Fruit fly (Drosophila melanogaster) whole organism, prepupa: Measurements from ENCODE around the gene CG18171.

Experiments
- Blimp-1 ChIP-seq: fragments of 200-800 bp; sonication (Bioruptor generic); optimal IDR thresholded peaks from 3 replicates; lab custom pipeline; 2017; ENCODE audit warnings: missing biosample characterization, missing genetic modification characterization, mild to moderate bottlenecking, moderate library complexity, missing genetic modification reagents
- CG10631 ChIP-seq: fragments of 200-800 bp; sonication (Bioruptor generic); optimal IDR thresholded peaks from 2 replicates; lab custom pipeline; 2016; ENCODE audit warnings: missing biosample characterization, missing genetic modification characterization
- CG10669 ChIP-seq: fragments of 200-800 bp; sonication (Bioruptor generic); optimal IDR thresholded peaks from 3 replicates; lab custom pipeline; 2018; ENCODE audit warnings: missing biosample characterization, mild to moderate bottlenecking, missing genetic modification characterization, moderate library complexity
- CG11294 ChIP-seq: fragments of 200-800 bp; sonication (Bioruptor generic); IDR thresholded peaks from 2 replicates; pipeline ENCODE4 v1.3.6; 2022; ENCODE audit warnings: missing biosample characterization, missing genetic modification characterization
- CG11762 ChIP-seq: fragments of 200-800 bp; sonication (Bioruptor generic); optimal IDR thresholded peaks from 3 replicates; lab custom pipeline; 2016; ENCODE audit warnings: missing biosample characterization, missing genetic modification characterization; ENCODE audit not compliant: insufficient read depth
- CG11902 ChIP-seq: fragments of 200-800 bp; sonication (Bioruptor generic); optimal IDR thresholded peaks from 3 replicates; lab custom pipeline; 2016; ENCODE audit warnings: missing biosample characterization, missing genetic modification characterization
- CG15336 ChIP-seq: fragments of 200-800 bp; sonication (Bioruptor generic); IDR thresholded peaks from 2 replicates; pipeline ENCODE4 v1.3.6; 2022; ENCODE audit warnings: missing biosample characterization, missing genetic modification characterization
- CG16779 ChIP-seq: fragments of 200-800 bp; sonication (Bioruptor generic); optimal IDR thresholded peaks from 3 replicates; lab custom pipeline; 2017; ENCODE audit warnings: missing biosample characterization, mild to moderate bottlenecking, missing genetic modification characterization
- CG3032 ChIP-seq: fragments of 200-800 bp; optimal IDR thresholded peaks from 2 replicates; lab custom pipeline; 2019; ENCODE audit warnings: missing biosample characterization, mild to moderate bottlenecking, missing genetic modification characterization, moderate library complexity
- CG31627 ChIP-seq: fragments of 200-800 bp; sonication (Bioruptor generic); optimal IDR thresholded peaks from 3 replicates; lab custom pipeline; 2016; ENCODE audit warnings: missing biosample characterization, missing genetic modification characterization
- CG32006 ChIP-seq: fragments of 200-800 bp; sonication (Bioruptor generic); optimal IDR thresholded peaks from 3 replicates; lab custom pipeline; 2017; ENCODE audit warnings: missing biosample characterization, mild to moderate bottlenecking, missing genetic modification characterization
- CG34406 ChIP-seq: fragments of 200-800 bp; sonication (Bioruptor generic); optimal IDR thresholded peaks from 3 replicates; lab custom pipeline; 2016; ENCODE audit warnings: missing biosample characterization, missing genetic modification characterization
- CG3919 ChIP-seq: fragments of 200-800 bp; sonication (Bioruptor generic); optimal IDR thresholded peaks from 3 replicates; lab custom pipeline; 2016; ENCODE audit warnings: missing biosample characterization, missing genetic modification characterization
- CG4318 ChIP-seq: fragments of 200-800 bp; sonication (Bioruptor generic); optimal IDR thresholded peaks from 3 replicates; lab custom pipeline; 2017; ENCODE audit warnings: missing biosample characterization, mild to moderate bottlenecking, missing genetic modification characterization
- CG6792 ChIP-seq: fragments of 200-800 bp; sonication (Bioruptor generic); optimal IDR thresholded peaks from 3 replicates; lab custom pipeline; 2016; ENCODE audit warnings: missing biosample characterization, missing genetic modification characterization
- CG6854 ChIP-seq: fragments of 200-800 bp; sonication (Bioruptor generic); optimal IDR thresholded peaks from 2 replicates; lab custom pipeline; 2017; ENCODE audit warnings: missing biosample characterization, mild to moderate bottlenecking, missing genetic modification characterization
- CG7368 ChIP-seq: fragments of 200-800 bp; sonication (Bioruptor generic); optimal IDR thresholded peaks from 3 replicates; lab custom pipeline; 2016; ENCODE audit warnings: missing biosample characterization, missing genetic modification characterization
- CG8632 ChIP-seq: fragments of 200-800 bp; sonication (Bioruptor generic); optimal IDR thresholded peaks from 3 replicates; lab custom pipeline; 2016; ENCODE audit warnings: missing biosample characterization, missing genetic modification characterization
- CG9139 ChIP-seq: fragments of 200-800 bp; sonication (Bioruptor generic); optimal IDR thresholded peaks from 3 replicates; lab custom pipeline; 2017; ENCODE audit warnings: missing biosample characterization, mild to moderate bottlenecking, missing genetic modification characterization
- Eip75B ChIP-seq: fragments of 200-800 bp; sonication (Bioruptor generic); optimal IDR thresholded peaks from 3 replicates; lab custom pipeline; 2016; ENCODE audit warnings: missing biosample characterization, missing genetic modification characterization
- Eip78C ChIP-seq: fragments of 200-800 bp; sonication (Bioruptor generic); peaks from one replicate; lab custom pipeline; 2016; ENCODE audit warnings: missing biosample characterization, missing genetic modification characterization
- Eip93F ChIP-seq: fragments of 200-800 bp; sonication (Bioruptor generic); optimal IDR thresholded peaks from 2 replicates; lab custom pipeline; 2016; ENCODE audit warnings: missing biosample characterization, mild to moderate bottlenecking, missing genetic modification characterization
- Ets21C ChIP-seq: fragments of 200-800 bp; sonication (Bioruptor generic); optimal IDR thresholded peaks from 3 replicates; lab custom pipeline; 2016; ENCODE audit warnings: missing biosample characterization, missing genetic modification characterization
- Ets96B ChIP-seq: fragments of 200-800 bp; optimal IDR thresholded peaks from 2 replicates; lab custom pipeline; 2019; ENCODE audit warnings: missing biosample characterization, mild to moderate bottlenecking, missing genetic modification characterization, moderate library complexity
- Gug ChIP-seq: fragments of 200-800 bp; sonication (Bioruptor generic); IDR thresholded peaks from 2 replicates; pipeline ENCODE4 v1.3.6; 2022; ENCODE audit warnings: missing biosample characterization, missing genetic modification characterization
- Hr39 ChIP-seq: fragments of 200-800 bp; sonication (Bioruptor generic); optimal IDR thresholded peaks from 2 replicates; lab custom pipeline; 2016; ENCODE audit warnings: missing biosample characterization, missing genetic modification characterization
- Hr4 ChIP-seq: fragments of 200-800 bp; sonication (Bioruptor generic); optimal IDR thresholded peaks from 3 replicates; lab custom pipeline; 2016; ENCODE audit warnings: missing biosample characterization, missing genetic modification characterization
- Met ChIP-seq: fragments of 200-800 bp; sonication (Bioruptor generic); optimal IDR thresholded peaks from 3 replicates; lab custom pipeline; 2016; ENCODE audit warnings: missing biosample characterization, missing genetic modification characterization
- OdsH ChIP-seq: fragments of 200-800 bp; sonication (Bioruptor generic); optimal IDR thresholded peaks from 3 replicates; lab custom pipeline; 2016; ENCODE audit warnings: missing biosample characterization, missing genetic modification characterization
- Smox ChIP-seq: fragments of 200-800 bp; sonication (Bioruptor generic); optimal IDR thresholded peaks from 3 replicates; lab custom pipeline; 2016; ENCODE audit warnings: missing biosample characterization, missing genetic modification characterization
- Sox14 ChIP-seq: fragments of 200-800 bp; sonication (Bioruptor generic); optimal IDR thresholded peaks from 3 replicates; lab custom pipeline; 2016; ENCODE audit warnings: missing biosample characterization, missing genetic modification characterization
- Sox15 ChIP-seq: fragments of 200-800 bp; sonication (Bioruptor generic); optimal IDR thresholded peaks from 3 replicates; lab custom pipeline; 2016; ENCODE audit warnings: missing biosample characterization, missing genetic modification characterization
- acj6 ChIP-seq: fragments of 200-800 bp; sonication (Bioruptor generic); optimal IDR thresholded peaks from 3 replicates; lab custom pipeline; 2016; ENCODE audit warnings: missing biosample characterization, missing genetic modification characterization
- cyc ChIP-seq: fragments of 200-800 bp; sonication (Bioruptor generic); optimal IDR thresholded peaks from 3 replicates; lab custom pipeline; 2016; ENCODE audit warnings: missing biosample characterization, missing genetic modification characterization
- dac ChIP-seq: fragments of 200-800 bp; sonication (Bioruptor generic); optimal IDR thresholded peaks from 2 replicates; lab custom pipeline; 2017; ENCODE audit warnings: missing biosample characterization, mild to moderate bottlenecking, missing genetic modification characterization
- dsx ChIP-seq: fragments of 200-800 bp; optimal IDR thresholded peaks from 3 replicates; lab custom pipeline; 2019; ENCODE audit warnings: missing biosample characterization, mild to moderate bottlenecking, missing genetic modification characterization, moderate library complexity; ENCODE audit not compliant: poor library complexity, severe bottlenecking
- eg ChIP-seq: fragments of 200-800 bp; sonication (Bioruptor generic); IDR thresholded peaks from 3 replicates; pipeline ENCODE4 v1.3.6; 2022; ENCODE audit warnings: missing biosample characterization, missing genetic modification characterization
- fd59A ChIP-seq: fragments of 200-800 bp; sonication (Bioruptor generic); optimal IDR thresholded peaks from 2 replicates; lab custom pipeline; 2017; ENCODE audit warnings: missing biosample characterization, mild to moderate bottlenecking, missing genetic modification characterization, missing genetic modification reagents
- fd85E ChIP-seq: fragments of 200-800 bp; sonication (Bioruptor generic); optimal IDR thresholded peaks from 3 replicates; lab custom pipeline; 2016; ENCODE audit warnings: missing biosample characterization, missing genetic modification characterization
- fkh ChIP-seq: fragments of 200-800 bp; sonication (Bioruptor generic); optimal IDR thresholded peaks from 3 replicates; lab custom pipeline; 2017; ENCODE audit warnings: missing biosample characterization, mild to moderate bottlenecking, missing genetic modification characterization, moderate library complexity
- lz ChIP-seq: fragments of 200-800 bp; sonication (Bioruptor generic); optimal IDR thresholded peaks from 3 replicates; lab custom pipeline; 2016; ENCODE audit warnings: missing biosample characterization, missing genetic modification characterization
- net ChIP-seq: fragments of 200-800 bp; sonication (Bioruptor generic); optimal IDR thresholded peaks from 3 replicates; lab custom pipeline; 2016; ENCODE audit warnings: missing biosample characterization, missing genetic modification characterization
- pdm3 ChIP-seq: fragments of 200-800 bp; sonication (Bioruptor generic); optimal IDR thresholded peaks from 3 replicates; lab custom pipeline; 2016; ENCODE audit warnings: missing biosample characterization, missing genetic modification characterization
- salr ChIP-seq, 2 experiments: fragments of 200-800 bp; sonication (Bioruptor generic); optimal IDR thresholded peaks; 3 replicates each; lab custom pipeline; 2016 to 2018; ENCODE audit warnings: missing biosample characterization in 2 of 2, missing genetic modification characterization in 2 of 2, mild to moderate bottlenecking in 1 of 2
- spab ChIP-seq: fragments of 200-800 bp; sonication (Bioruptor generic); optimal IDR thresholded peaks from 2 replicates; lab custom pipeline; 2017; ENCODE audit warnings: missing biosample characterization, mild to moderate bottlenecking, missing genetic modification characterization, missing genetic modification reagents
- ss ChIP-seq, 2 experiments: fragments of 200-800 bp; sonication (Bioruptor generic); optimal IDR thresholded peaks; 2 replicates in 1 of 2; 3 replicates in 1 of 2; lab custom pipeline; 2017 to 2018; ENCODE audit warnings: mild to moderate bottlenecking in 2 of 2, missing biosample characterization in 2 of 2, missing genetic modification characterization in 2 of 2, moderate library complexity in 1 of 2
- svp ChIP-seq: fragments of 200-800 bp; sonication (Bioruptor generic); peaks from one replicate; lab custom pipeline; 2016; ENCODE audit warnings: missing biosample characterization, missing genetic modification characterization
- vri ChIP-seq: fragments of 200-800 bp; sonication (Bioruptor generic); optimal IDR thresholded peaks from 3 replicates; lab custom pipeline; 2016; ENCODE audit warnings: missing biosample characterization, mild to moderate bottlenecking, missing genetic modification characterization

CG18171 gene

DNA sequence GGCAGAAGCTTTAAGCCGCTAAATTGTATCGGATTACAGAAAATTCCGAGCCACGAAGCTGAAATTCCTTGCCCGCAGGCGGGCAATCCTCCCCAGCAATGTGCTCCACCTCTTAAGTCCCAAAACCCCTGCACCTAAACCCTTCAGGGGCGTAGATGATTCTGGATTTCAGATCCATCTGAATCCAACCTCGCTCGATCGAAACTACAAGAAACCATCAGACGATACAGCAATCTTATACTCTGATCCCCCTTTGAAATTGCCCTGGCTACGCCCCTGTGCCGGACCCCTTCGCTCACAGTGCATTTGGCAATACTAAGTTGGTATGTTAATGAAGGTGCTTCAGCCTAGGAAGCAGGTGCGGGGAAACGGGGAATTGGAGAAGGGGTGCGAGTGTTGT lies 39.9 kb downstream of the CG18171 start (continued):
- TF ChIP-seq Sox14 (GFP tag; lab: Kevin White, UChicago) (peak; percentile 55), CG9139 (GFP tag; lab: Kevin White, UChicago) (peak; percentile 62), Eip78C (GFP tag; lab: Kevin White, UChicago) (peak; percentile 84), Met (GFP tag; lab: Kevin White, UChicago) (peak; percentile 69), fd85E (GFP tag; lab: Kevin White, UChicago) (no peak), fkh (GFP tag; lab: Kevin White, UChicago) (no peak), CG16779 (tag; lab: Kevin White, UChicago) (no peak), CG10631 (peak; percentile 68), CG11294 (GFP tag; lab: Robert Waterston, UW) (0 out of 2 replicates have a peak, but pooled peaks have one; percentile 17), CG11762 (peak; percentile 9), CG3032 (peak; percentile 78), CG3919 (GFP tag; lab: Kevin White, UChicago) (peak; percentile 58), CG31627 (GFP tag; lab: Kevin White, UChicago) (peak; percentile 66), CG4318 (GFP tag; lab: Kevin White, UChicago) (no peak), ss (GFP tag; optimal IDR thresholded peaks at IDR 0.05; lab: Kevin White, UChicago) (peak; percentile 44 to 66), Eip75B (GFP tag; lab: Kevin White, UChicago) (peak; percentile 55), OdsH (GFP tag; lab: Kevin White, UChicago) (peak; percentile 49), CG15336 (GFP tag; lab: Robert Waterston, UW) (no peak)
- TF ChIP-seq, all 60 proteins: peak for 49

DNA sequence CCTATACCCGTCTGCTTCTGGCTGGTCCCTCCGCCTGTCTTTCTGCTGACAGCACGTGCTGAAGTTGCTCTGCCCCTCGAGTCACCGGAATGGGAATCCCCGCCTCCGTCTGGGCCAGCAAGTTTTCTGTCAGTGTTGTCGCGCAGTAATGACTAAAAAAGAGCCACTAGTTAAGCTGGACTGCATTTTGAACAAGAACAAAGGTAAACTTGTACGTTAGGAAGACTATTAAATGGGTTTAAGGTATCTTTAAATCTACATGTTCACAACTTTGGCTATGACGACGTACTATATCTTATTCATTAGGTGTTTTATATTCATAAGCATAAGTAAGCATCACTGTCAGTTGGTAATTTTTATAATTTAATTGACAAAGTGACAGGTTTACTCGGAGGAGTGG lies 43.6 kb downstream of the CG18171 start:
- TF ChIP-seq CG6792 (GFP tag; lab: Kevin White, UChicago) (no peak), Met (GFP tag; lab: Kevin White, UChicago) (peak; percentile 26), Gug (no peak), Eip93F (GFP tag; lab: Kevin White, UChicago) (no peak), Ets96B (peak; percentile 47), fd59A (GFP tag; lab: Kevin White, UChicago) (no peak), Eip75B (GFP tag; lab: Kevin White, UChicago) (no peak), CG3032 (peak; percentile 38), CG16779 (tag; lab: Kevin White, UChicago) (no peak), svp (GFP tag; lab: Kevin White, UChicago) (peak; percentile 62), CG9139 (GFP tag; lab: Kevin White, UChicago) (no peak), Ets21C (no peak), CG15336 (GFP tag; lab: Robert Waterston, UW) (no peak), Smox (GFP tag; lab: Kevin White, UChicago) (no peak), CG10631 (peak; percentile 6), salr (GFP tag; optimal IDR thresholded peaks at IDR 0.05; lab: Kevin White, UChicago) (no peak), Sox15 (GFP tag; lab: Kevin White, UChicago) (no peak), Blimp-1 (GFP tag; lab: Kevin White, UChicago) (no peak), CG34406 (GFP tag; lab: Kevin White, UChicago) (no peak), ss (GFP tag; optimal IDR thresholded peaks at IDR 0.05; lab: Kevin White, UChicago) (peak; percentile 23 to 56), acj6 (GFP tag; lab: Kevin White, UChicago) (peak; percentile 3), Hr4 (GFP tag; lab: Kevin White, UChicago) (no peak), CG10669 (GFP tag; lab: Kevin White, UChicago) (peak; percentile 28), vri (GFP tag; lab: Kevin White, UChicago) (no peak), CG4318 (GFP tag; lab: Kevin White, UChicago) (no peak), dsx (GFP tag; lab: Kevin White, UChicago) (peak; percentile 44), eg (no peak), cyc (GFP tag; lab: Kevin White, UChicago) (no peak), net (GFP tag; lab: Kevin White, UChicago) (no peak), CG11902 (GFP tag; lab: Kevin White, UChicago) (peak; percentile 2), Hr39 (no peak), CG7368 (GFP tag; lab: Kevin White, UChicago) (no peak), CG3919 (GFP tag; lab: Kevin White, UChicago) (peak; percentile 26), lz (GFP tag; lab: Kevin White, UChicago) (no peak), CG8632 (GFP tag; lab: Kevin White, UChicago) (no peak), pdm3 (GFP tag; lab: Kevin White, UChicago) (peak; percentile 24), spab (GFP tag; lab: Kevin White, UChicago) (peak; percentile 15), fkh (GFP tag; lab: Kevin White, UChicago) (no peak), CG6854 (GFP tag; lab: Kevin White, UChicago) (no peak), Sox14 (GFP tag; lab: Kevin White, UChicago) (peak; percentile 8), fd85E (GFP tag; lab: Kevin White, UChicago) (no peak), CG31627 (GFP tag; lab: Kevin White, UChicago) (no peak), dac (GFP tag; lab: Kevin White, UChicago) (no peak), CG32006 (no peak)
